Fruit fly (Drosophila melanogaster) whole organism, embryonic: ENCODE measurements around the gene CG31710.

ENCODE experiments used
- ATbp ChIP-seq: fragments of 200-800 bp; sonication (Bioruptor generic); optimal IDR thresholded peaks from 2 replicates; lab custom pipeline; 2017; ENCODE audit warnings: missing biosample characterization, mild to moderate bottlenecking, missing genetic modification characterization, missing genetic modification reagents
- B-H2 ChIP-seq: fragments of 200-800 bp; sonication (Bioruptor generic); optimal IDR thresholded peaks from 2 replicates; lab custom pipeline; 2018; ENCODE audit warnings: missing biosample characterization, mild to moderate bottlenecking, missing genetic modification characterization
- Bteb2 ChIP-seq: fragments of 200-800 bp; sonication (Bioruptor generic); optimal IDR thresholded peaks from 2 replicates; lab custom pipeline; 2016; ENCODE audit warnings: missing biosample characterization, missing genetic modification characterization
- CG10274 ChIP-seq: fragments of 200-800 bp; sonication (Bioruptor generic); optimal IDR thresholded peaks from 3 replicates; lab custom pipeline; 2017; ENCODE audit warnings: missing biosample characterization, mild to moderate bottlenecking, missing genetic modification characterization
- CG10431 ChIP-seq: fragments of 200-800 bp; sonication (Bioruptor generic); optimal IDR thresholded peaks from 3 replicates; lab custom pipeline; 2018; ENCODE audit warnings: missing biosample characterization, mild to moderate bottlenecking, missing genetic modification characterization
- CG1233 ChIP-seq: fragments of 200-800 bp; sonication (Bioruptor generic); optimal IDR thresholded peaks from 4 replicates; lab custom pipeline; 2018; ENCODE audit warnings: missing biosample characterization, mild to moderate bottlenecking, missing genetic modification characterization
- CG15011 ChIP-seq: fragments of 200-800 bp; sonication (Bioruptor generic); optimal IDR thresholded peaks from 3 replicates; lab custom pipeline; 2018; ENCODE audit warnings: missing biosample characterization, mild to moderate bottlenecking, missing genetic modification characterization
- CG15269 ChIP-seq: fragments of 200-800 bp; sonication (Bioruptor generic); optimal IDR thresholded peaks from 2 replicates; lab custom pipeline; 2018; ENCODE audit warnings: missing biosample characterization, mild to moderate bottlenecking, missing genetic modification characterization, moderate library complexity
- CG15479 ChIP-seq: fragments of 200-800 bp; sonication (Bioruptor generic); optimal IDR thresholded peaks from 3 replicates; lab custom pipeline; 2019; ENCODE audit warnings: missing biosample characterization, mild to moderate bottlenecking, missing genetic modification characterization, moderate library complexity
- CG1647 ChIP-seq: fragments of 200-800 bp; sonication (Bioruptor generic); optimal IDR thresholded peaks from 3 replicates; lab custom pipeline; 2016; ENCODE audit warnings: missing biosample characterization, missing genetic modification characterization
- CG16779 ChIP-seq: fragments of 200-800 bp; sonication (Bioruptor generic); IDR thresholded peaks from 2 replicates; pipeline ENCODE4 v1.3.6; 2022; ENCODE audit warnings: missing biosample characterization, missing genetic modification characterization
- CG1792 ChIP-seq: fragments of 200-800 bp; sonication (Bioruptor generic); optimal IDR thresholded peaks from 2 replicates; lab custom pipeline; 2016; ENCODE audit warnings: missing biosample characterization, missing genetic modification characterization
- CG31224 ChIP-seq: fragments of 200-800 bp; sonication (Bioruptor generic); IDR thresholded peaks from 2 replicates; pipeline ENCODE4 v1.3.6; 2022; ENCODE audit warnings: missing biosample characterization, missing genetic modification characterization
- CG3163 ChIP-seq: fragments of 200-800 bp; sonication (Bioruptor generic); optimal IDR thresholded peaks from 3 replicates; lab custom pipeline; 2016; ENCODE audit warnings: missing biosample characterization, missing genetic modification characterization
- CG33557 ChIP-seq: fragments of 200-800 bp; sonication (Bioruptor generic); optimal IDR thresholded peaks from 2 replicates; lab custom pipeline; 2019; ENCODE audit warnings: missing biosample characterization, mild to moderate bottlenecking, missing genetic modification characterization, moderate library complexity
- CG34376 ChIP-seq: fragments of 200-800 bp; sonication (Bioruptor generic); optimal IDR thresholded peaks from 2 replicates; lab custom pipeline; 2018; ENCODE audit warnings: missing biosample characterization, mild to moderate bottlenecking, missing genetic modification characterization
- CG6175 ChIP-seq: fragments of 200-800 bp; sonication (Bioruptor generic); IDR thresholded peaks from 3 replicates; pipeline ENCODE4 v1.3.6; 2022; ENCODE audit warnings: missing biosample characterization, missing genetic modification characterization
- CG6654 ChIP-seq: fragments of 200-800 bp; sonication (Bioruptor generic); optimal IDR thresholded peaks from 2 replicates; lab custom pipeline; 2017; ENCODE audit warnings: missing biosample characterization, mild to moderate bottlenecking, missing genetic modification characterization
- CG6683 ChIP-seq: fragments of 200-800 bp; sonication (Bioruptor generic); optimal IDR thresholded peaks from 2 replicates; lab custom pipeline; 2017; ENCODE audit warnings: missing biosample characterization, mild to moderate bottlenecking, missing genetic modification characterization, missing genetic modification reagents
- CG6791 ChIP-seq: fragments of 200-800 bp; sonication (Bioruptor generic); IDR thresholded peaks from 3 replicates; pipeline ENCODE4 v1.3.6; 2022; ENCODE audit warnings: missing biosample characterization, missing genetic modification characterization; ENCODE audit not compliant: partially characterized antibody
- CG7928 ChIP-seq: fragments of 200-800 bp; sonication (Bioruptor generic); optimal IDR thresholded peaks from 2 replicates; lab custom pipeline; 2017; ENCODE audit warnings: missing biosample characterization, mild to moderate bottlenecking, missing genetic modification characterization
- CG8359 ChIP-seq: fragments of 200-800 bp; sonication (Bioruptor generic); optimal IDR thresholded peaks from 2 replicates; lab custom pipeline; 2017; ENCODE audit warnings: missing biosample characterization, mild to moderate bottlenecking, missing genetic modification characterization, borderline replicate concordance
- CG9817 ChIP-seq: fragments of 200-800 bp; sonication (Bioruptor generic); optimal IDR thresholded peaks from 2 replicates; lab custom pipeline; 2018; ENCODE audit warnings: missing biosample characterization, mild to moderate bottlenecking, missing genetic modification characterization, moderate library complexity
- HLHmδ ChIP-seq: fragments of 200-800 bp; sonication (Bioruptor generic); optimal IDR thresholded peaks from 2 replicates; lab custom pipeline; 2018; ENCODE audit warnings: missing biosample characterization, mild to moderate bottlenecking, missing genetic modification characterization, moderate library complexity
- Hey ChIP-seq: fragments of 200-800 bp; sonication (Bioruptor generic); optimal IDR thresholded peaks from 3 replicates; lab custom pipeline; 2018; ENCODE audit warnings: missing biosample characterization, mild to moderate bottlenecking, missing genetic modification characterization
- Hmx ChIP-seq: fragments of 200-800 bp; sonication (Bioruptor generic); optimal IDR thresholded peaks from 2 replicates; lab custom pipeline; 2016; ENCODE audit warnings: missing biosample characterization, missing genetic modification characterization
- Hr39 ChIP-seq: fragments of >200 bp; optimal IDR thresholded peaks from 2 replicates; lab custom pipeline; 2017
- Max ChIP-seq: fragments of 200-800 bp; sonication (Bioruptor generic); optimal IDR thresholded peaks from 2 replicates; lab custom pipeline; 2016; ENCODE audit warnings: missing biosample characterization, mild to moderate bottlenecking, missing genetic modification characterization
- NC2β ChIP-seq: fragments of 200-800 bp; sonication (Bioruptor generic); optimal IDR thresholded peaks from 2 replicates; lab custom pipeline; 2016; ENCODE audit warnings: missing biosample characterization, missing genetic modification characterization
- NfI ChIP-seq: fragments of 200-800 bp; sonication (Bioruptor generic); optimal IDR thresholded peaks from 3 replicates; lab custom pipeline; 2018; ENCODE audit warnings: missing biosample characterization, mild to moderate bottlenecking, missing genetic modification characterization, moderate library complexity
- Opbp ChIP-seq: fragments of 200-800 bp; sonication (Bioruptor generic); IDR thresholded peaks from 3 replicates; pipeline ENCODE4 v1.3.6; 2022; ENCODE audit warnings: missing biosample characterization, missing genetic modification characterization; ENCODE audit not compliant: partially characterized antibody
- Stat92E ChIP-seq, 3 experiments: fragments of >200 bp in 2 of 3; fragments of 200-800 bp in 1 of 3; sonication (Bioruptor generic) in 1 of 3; optimal IDR thresholded peaks; 2 replicates each; lab custom pipeline; 2017 to 2019; ENCODE audit warnings: missing biosample characterization in 3 of 3, missing genetic modification characterization in 3 of 3, mild to moderate bottlenecking in 1 of 3, moderate library complexity in 1 of 3
- ase ChIP-seq: fragments of 200-800 bp; sonication (Bioruptor generic); IDR thresholded peaks from 3 replicates; pipeline ENCODE4 v1.3.6; 2022; ENCODE audit warnings: missing biosample characterization, missing genetic modification characterization
- chn ChIP-seq: fragments of 200-800 bp; sonication (Bioruptor generic); optimal IDR thresholded peaks from 2 replicates; lab custom pipeline; 2016; ENCODE audit warnings: missing biosample characterization, missing genetic modification characterization
- en ChIP-seq: fragments of 200-800 bp; sonication (Bioruptor generic); optimal IDR thresholded peaks from 2 replicates; lab custom pipeline; 2016; ENCODE audit warnings: missing biosample characterization, missing genetic modification characterization
- eve ChIP-seq, 2 experiments: fragments of >200 bp; optimal IDR thresholded peaks; 2 replicates each; lab custom pipeline; 2017; ENCODE audit warnings: missing biosample characterization in 2 of 2, missing genetic modification characterization in 2 of 2
- fru ChIP-seq: fragments of >200 bp; optimal IDR thresholded peaks from 2 replicates; lab custom pipeline; 2017
- ftz-f1 ChIP-seq: fragments of 200-800 bp; sonication (Bioruptor generic); optimal IDR thresholded peaks from 2 replicates; lab custom pipeline; 2016; ENCODE audit warnings: missing biosample characterization, missing genetic modification characterization
- grn ChIP-seq: fragments of 200-800 bp; sonication (Bioruptor generic); optimal IDR thresholded peaks from 3 replicates; lab custom pipeline; 2017; ENCODE audit warnings: missing biosample characterization, missing genetic modification characterization
- gt ChIP-seq: fragments of 200-800 bp; sonication (Bioruptor generic); IDR thresholded peaks from 2 replicates; pipeline ENCODE4 v1.3.6; 2022; ENCODE audit warnings: missing biosample characterization, missing genetic modification characterization
- hb ChIP-seq: fragments of 200-800 bp; sonication (Bioruptor generic); IDR thresholded peaks from 3 replicates; pipeline ENCODE4 v1.3.6; 2022; ENCODE audit warnings: missing biosample characterization, missing genetic modification characterization; ENCODE audit not compliant: partially characterized antibody
- her ChIP-seq: fragments of 200-800 bp; sonication (Bioruptor generic); optimal IDR thresholded peaks from 2 replicates; lab custom pipeline; 2016; ENCODE audit warnings: missing biosample characterization, missing genetic modification characterization
- lov ChIP-seq, 2 experiments: fragments of 200-800 bp in 1 of 2; fragments of >200 bp in 1 of 2; sonication (Bioruptor generic) in 1 of 2; IDR thresholded peaks in 1 of 2; optimal IDR thresholded peaks in 1 of 2; 2 replicates in 1 of 2; 3 replicates in 1 of 2; pipeline versions ENCODE4 v1.3.6 to Lab custom; 2017 to 2022; ENCODE audit warnings: missing biosample characterization in 1 of 2, missing genetic modification characterization in 1 of 2
- luna ChIP-seq: fragments of 200-800 bp; sonication (Bioruptor generic); optimal IDR thresholded peaks from 2 replicates; lab custom pipeline; 2016; ENCODE audit warnings: missing biosample characterization, missing genetic modification characterization
- nerfin-1 ChIP-seq: fragments of 200-800 bp; sonication (Bioruptor generic); optimal IDR thresholded peaks from 3 replicates; lab custom pipeline; 2019; ENCODE audit warnings: missing biosample characterization, mild to moderate bottlenecking, missing genetic modification characterization, moderate library complexity
- row ChIP-seq: fragments of 200-800 bp; sonication (Bioruptor generic); IDR thresholded peaks from 3 replicates; pipeline ENCODE4 v1.3.6; 2022; ENCODE audit warnings: missing biosample characterization, missing genetic modification characterization
- sd ChIP-seq: fragments of 200-800 bp; sonication (Bioruptor generic); optimal IDR thresholded peaks from 3 replicates; lab custom pipeline; 2018; ENCODE audit warnings: missing biosample characterization, mild to moderate bottlenecking, missing genetic modification characterization, moderate library complexity
- slbo ChIP-seq: fragments of 200-800 bp; sonication (Bioruptor generic); IDR thresholded peaks from 2 replicates; pipeline ENCODE4 v1.3.6; 2022; ENCODE audit warnings: missing biosample characterization, missing genetic modification characterization
- sqz ChIP-seq: fragments of 200-800 bp; sonication (Bioruptor generic); optimal IDR thresholded peaks from 3 replicates; lab custom pipeline; 2018; ENCODE audit warnings: missing biosample characterization, mild to moderate bottlenecking, missing genetic modification characterization
- wek ChIP-seq: fragments of 200-800 bp; sonication (Bioruptor generic); optimal IDR thresholded peaks from 3 replicates; lab custom pipeline; 2018; ENCODE audit warnings: missing biosample characterization, mild to moderate bottlenecking, missing genetic modification characterization, moderate library complexity
- zfh2 ChIP-seq: fragments of 200-800 bp; sonication (Bioruptor generic); optimal IDR thresholded peaks from 2 replicates; lab custom pipeline; 2016; ENCODE audit warnings: missing biosample characterization, missing genetic modification characterization

The CG31710 gene

dm6 chr2L:9700454-9700853 lies 5.3 kb downstream of the CG31710 start, which contains the start of gene pelo (continued):
- TF ChIP-seq CG1233 (peak; percentile 36), CG15269 (tag; lab: Kevin White, UChicago) (peak; percentile 61), CG16779 (GFP tag; lab: Robert Waterston, UW) (no peak), eve (GFP tag; optimal IDR thresholded peaks at IDR 0.05; lab: Kevin White, UChicago) (peak in 1 of 2 experiments; percentile 64), row (GFP tag; lab: Robert Waterston, UW) (peak; percentile 94), zfh2 (GFP tag; lab: Kevin White, UChicago) (peak; percentile 26), CG10274 (GFP tag; lab: Kevin White, UChicago) (peak; percentile 1), CG6175 (no peak), sqz (GFP tag; lab: Kevin White, UChicago) (no peak), Bteb2 (peak; percentile 23), CG6654 (GFP tag; lab: Kevin White, UChicago) (no peak), CG1792 (no peak), ftz-f1 (no peak), CG6683 (GFP tag; lab: Kevin White, UChicago) (peak; percentile 52), CG10431 (GFP tag; lab: Kevin White, UChicago) (no peak), CG15479 (GFP tag; lab: Kevin White, UChicago) (no peak), Opbp (no peak), CG8359 (GFP tag; lab: Kevin White, UChicago) (no peak), Hr39 (no peak), wek (GFP tag; lab: Kevin White, UChicago) (no peak), luna (GFP tag; lab: Kevin White, UChicago) (no peak), chn (GFP tag; lab: Kevin White, UChicago) (no peak), CG1647 (no peak), CG9817 (tag; lab: Kevin White, UChicago) (peak; percentile 63), CG33557 (peak; percentile 31), ATbp (GFP tag; lab: Kevin White, UChicago) (peak; percentile 5), fru (lab: Kevin White, UChicago) (no peak), Max (GFP tag; lab: Kevin White, UChicago) (peak; percentile 88), grn (GFP tag; lab: Kevin White, UChicago) (peak; percentile 4), gt (GFP tag; lab: Robert Waterston, UW) (no peak), Stat92E (GFP tag; optimal IDR thresholded peaks at IDR 0.05; lab: Kevin White, UChicago) (peak in 1 of 3 experiments; percentile 2), NC2β (no peak), Hmx (GFP tag; lab: Kevin White, UChicago) (no peak), ase (GFP tag; lab: Robert Waterston, UW) (peak; percentile 33; the same call in 1 of the 3 replicates), HLHmδ (no peak), Hey (no peak), slbo (GFP tag; lab: Robert Waterston, UW) (peak; percentile 79), CG34376 (GFP tag; lab: Kevin White, UChicago) (peak; percentile 13), CG15011 (GFP tag; lab: Kevin White, UChicago) (peak; percentile 43), en (GFP tag; lab: Kevin White, UChicago) (no peak), CG31224 (0 out of 2 replicates have a peak, but pooled peaks have one; percentile 57), NfI (peak; percentile 57), her (GFP tag; lab: Kevin White, UChicago) (no peak), CG7928 (GFP tag; lab: Kevin White, UChicago) (peak; percentile 46), sd (peak; percentile 60), B-H2 (GFP tag; lab: Kevin White, UChicago) (peak; percentile 44), nerfin-1 (peak; percentile 61), lov (optimal IDR thresholded peaks at IDR 0.05; lab: Kevin White, UChicago) (no peak), lov (GFP tag; IDR thresholded peaks at IDR 0.05; lab: Robert Waterston, UW) (no peak), CG6791 (GFP tag; lab: Robert Waterston, UW) (no peak), hb (GFP tag; lab: Robert Waterston, UW) (no peak), CG3163 (GFP tag; lab: Kevin White, UChicago) (no peak)
